Fruit fly (Drosophila melanogaster) whole organism, wandering third instar larva: Measurements from ENCODE around the gene kar.

ENCODE experiments used
- Abd-B ChIP-seq: fragments of >200 bp; optimal IDR thresholded peaks from 2 replicates; lab custom pipeline; 2017; ENCODE audit warnings: missing biosample characterization, missing genetic modification characterization
- Hr78 ChIP-seq: fragments of >200 bp; optimal IDR thresholded peaks from 2 replicates; lab custom pipeline; 2017; ENCODE audit warnings: missing biosample characterization, missing genetic modification characterization
- Myc ChIP-seq: fragments of >200 bp; optimal IDR thresholded peaks from 2 replicates; lab custom pipeline; 2017
- OdsH ChIP-seq: fragments of 200-800 bp; sonication (Bioruptor generic); optimal IDR thresholded peaks from 2 replicates; lab custom pipeline; 2016; ENCODE audit warnings: missing biosample characterization, mild to moderate bottlenecking, missing genetic modification characterization
- Vsx2 ChIP-seq: fragments of 200-300, 225-300 bp; sonication (Bioruptor generic); optimal IDR thresholded peaks from 2 replicates; lab custom pipeline; 2018; ENCODE audit warnings: missing biosample characterization, missing genetic modification characterization; ENCODE audit not compliant: partially characterized antibody
- br ChIP-seq: fragments of 200-800 bp; sonication (Bioruptor generic); optimal IDR thresholded peaks from 2 replicates; lab custom pipeline; 2016; ENCODE audit warnings: missing biosample characterization, missing genetic modification characterization
- dl ChIP-seq, 2 experiments: fragments of 175-275, 200-275 bp in 1 of 2; fragments of 200-275 bp in 1 of 2; sonication (Bioruptor generic); optimal IDR thresholded peaks; lab custom pipeline; 2018; ENCODE audit warnings: mild to moderate bottlenecking in 2 of 2, missing biosample characterization in 2 of 2, missing genetic modification characterization in 2 of 2, moderate library complexity in 2 of 2; ENCODE audit not compliant: partially characterized antibody in 2 of 2, insufficient read depth in 1 of 2
- dmrt93B ChIP-seq: fragments of 200-800 bp; sonication (Bioruptor generic); optimal IDR thresholded peaks from 2 replicates; lab custom pipeline; 2018; ENCODE audit warnings: missing biosample characterization, mild to moderate bottlenecking, missing genetic modification characterization
- dsf ChIP-seq: sonication (Bioruptor generic); optimal IDR thresholded peaks from 2 replicates; lab custom pipeline; 2016; ENCODE audit warnings: missing biosample characterization, missing genetic modification characterization, borderline replicate concordance
- lola ChIP-seq: fragments of >200 bp; optimal IDR thresholded peaks from 2 replicates; lab custom pipeline; 2017; ENCODE audit warnings: missing biosample characterization, missing genetic modification characterization
- pan ChIP-seq: fragments of >200 bp; optimal IDR thresholded peaks from 2 replicates; lab custom pipeline; 2017
- psq ChIP-seq: fragments of 200-800 bp; sonication (Bioruptor generic); optimal IDR thresholded peaks from 3 replicates; lab custom pipeline; 2017; ENCODE audit warnings: missing biosample characterization, mild to moderate bottlenecking, missing genetic modification characterization, moderate library complexity
- usp ChIP-seq: fragments of >200 bp; optimal IDR thresholded peaks from 2 replicates; lab custom pipeline; 2017; ENCODE audit warnings: missing biosample characterization, missing genetic modification characterization

dm6 chr3R:12701257-12701656 is 12.1 kb upstream of the kar start:
- TF ChIP-seq OdsH (GFP tag; lab: Kevin White, UChicago) (no peak), pan (lab: Kevin White, UChicago) (no peak), br (no peak), lola (no peak), Abd-B (GFP tag; lab: Kevin White, UChicago) (no peak), dl (GFP tag; optimal IDR thresholded peaks at IDR 0.05; lab: Kevin White, UChicago; ENCODE audit: insufficient read depth in 1 of 2, partially characterized antibody in 2 of 2) (no peak), dsf (GFP tag; lab: Kevin White, UChicago) (no peak), Myc (lab: Kevin White, UChicago) (no peak), usp (GFP tag; lab: Kevin White, UChicago) (no peak), Hr78 (no peak), Vsx2 (no peak), dmrt93B (no peak), psq (GFP tag; lab: Kevin White, UChicago) (no peak)
